Worm (Caenorhabditis elegans) whole organism, young adult: ENCODE measurements around the gene T23B7.2.

Source experiments
- B0019.2 ChIP-seq: fragments of 200-800 bp; sonication (Bioruptor generic); conservative IDR thresholded peaks from 2 replicates; pipeline ENCODE4 v1.3.6; 2022; ENCODE audit warnings: missing genetic modification reagents, missing genetic modification characterization, missing compliant biosample characterization
- B0336.3 ChIP-seq: fragments of 200-800 bp; sonication (Bioruptor generic); IDR thresholded peaks from 2 replicates; pipeline ENCODE4 v1.3.6; 2022; ENCODE audit warnings: missing genetic modification characterization, missing compliant biosample characterization
- F10E7.11 ChIP-seq: sonication (generic microtip); optimal IDR thresholded peaks from 2 replicates; lab custom pipeline; 2017; ENCODE audit warnings: mild to moderate bottlenecking, missing genetic modification characterization, moderate library complexity, missing compliant biosample characterization
- F23B12.7 ChIP-seq: sonication (generic microtip); optimal IDR thresholded peaks from 2 replicates; lab custom pipeline; 2017; ENCODE audit warnings: missing genetic modification characterization, mild to moderate bottlenecking, missing compliant biosample characterization, antibody characterized with exemption, moderate library complexity; ENCODE audit not compliant: insufficient read depth
- F33H1.4 ChIP-seq: fragments of 200-800 bp; sonication (Bioruptor generic); IDR thresholded peaks from 2 replicates; pipeline ENCODE4 v1.3.6; 2022; ENCODE audit warnings: missing genetic modification reagents, missing genetic modification characterization, missing compliant biosample characterization
- F39B2.1 ChIP-seq: fragments of 200-800 bp; sonication (Bioruptor generic); IDR thresholded peaks from 2 replicates; pipeline ENCODE4 v1.3.6; 2022; ENCODE audit warnings: missing genetic modification reagents, missing genetic modification characterization, missing compliant biosample characterization
- F49E8.2 ChIP-seq: sonication (generic microtip); optimal IDR thresholded peaks from 3 replicates; lab custom pipeline; 2017; ENCODE audit warnings: missing genetic modification characterization, mild to moderate bottlenecking, missing compliant biosample characterization, antibody characterized with exemption, moderate library complexity; ENCODE audit not compliant: insufficient read depth
- F52B5.7 ChIP-seq: sonication (generic microtip); optimal IDR thresholded peaks from 2 replicates; lab custom pipeline; 2016; ENCODE audit warnings: mild to moderate bottlenecking, missing genetic modification characterization, missing compliant biosample characterization
- F57C9.4 ChIP-seq: sonication (generic microtip); optimal IDR thresholded peaks from 2 replicates; lab custom pipeline; 2017; ENCODE audit warnings: mild to moderate bottlenecking, missing genetic modification characterization, missing compliant biosample characterization
- T26A5.8 ChIP-seq: sonication (generic microtip); optimal IDR thresholded peaks from 2 replicates; lab custom pipeline; 2016; ENCODE audit warnings: missing genetic modification characterization, missing compliant biosample characterization
- akir-1 ChIP-seq: fragments of 200-800 bp; sonication (Bioruptor generic); optimal IDR thresholded peaks from 2 replicates; lab custom pipeline; 2018; ENCODE audit warnings: mild to moderate bottlenecking, missing genetic modification characterization, moderate library complexity, missing compliant biosample characterization
- ama-1 ChIP-seq, 3 experiments: fragments of 150-350 bp in 1 of 3; sonication (generic microtip) in 2 of 3; optimal IDR thresholded peaks; 2 replicates each; lab custom pipeline; 2014 to 2018; ENCODE audit warnings: missing biosample characterization in 2 of 3, missing genetic modification characterization in 2 of 3, missing genetic modification reagents in 2 of 3
- atf-7 ChIP-seq: sonication (generic microtip); optimal IDR thresholded peaks from 2 replicates; lab custom pipeline; 2017; ENCODE audit warnings: mild to moderate bottlenecking, missing genetic modification characterization, missing compliant biosample characterization
- attf-3 ChIP-seq: fragments of 200-800 bp; sonication (Bioruptor generic); conservative IDR thresholded peaks from 2 replicates; pipeline ENCODE4 v1.3.6; 2022; ENCODE audit warnings: missing genetic modification reagents, missing genetic modification characterization, missing compliant biosample characterization
- attf-5 ChIP-seq: fragments of 200-800 bp; sonication (Bioruptor generic); optimal IDR thresholded peaks from 2 replicates; lab custom pipeline; 2018; ENCODE audit warnings: mild to moderate bottlenecking, missing genetic modification characterization, missing compliant biosample characterization
- ceh-100 ChIP-seq: fragments of 200-800 bp; sonication (Bioruptor generic); IDR thresholded peaks from 2 replicates; pipeline ENCODE4 v1.3.6; 2022; ENCODE audit warnings: missing genetic modification reagents, missing genetic modification characterization, missing compliant biosample characterization
- ceh-27 ChIP-seq: fragments of 200-800 bp; sonication (Bioruptor generic); optimal IDR thresholded peaks from 2 replicates; lab custom pipeline; 2018; ENCODE audit warnings: mild to moderate bottlenecking, missing genetic modification characterization, moderate library complexity, missing compliant biosample characterization
- ceh-79 ChIP-seq: sonication (generic microtip); optimal IDR thresholded peaks from 2 replicates; lab custom pipeline; 2017; ENCODE audit warnings: mild to moderate bottlenecking, missing genetic modification characterization, missing compliant biosample characterization
- chd-7 ChIP-seq: sonication (generic microtip); optimal IDR thresholded peaks from 2 replicates; lab custom pipeline; 2016; ENCODE audit warnings: mild to moderate bottlenecking, missing genetic modification characterization, moderate library complexity, missing compliant biosample characterization
- die-1 ChIP-seq: sonication (generic microtip); optimal IDR thresholded peaks from 2 replicates; lab custom pipeline; 2016; ENCODE audit warnings: missing genotype, mild to moderate bottlenecking, missing genetic modification characterization, missing compliant biosample characterization
- dpff-1 ChIP-seq: sonication (generic microtip); optimal IDR thresholded peaks from 2 replicates; lab custom pipeline; 2017; ENCODE audit warnings: mild to moderate bottlenecking, missing genetic modification characterization, missing compliant biosample characterization
- efl-1 ChIP-seq: fragments of 150-350 bp; optimal IDR thresholded peaks from 2 replicates; lab custom pipeline; 2014; ENCODE audit warnings: missing biosample characterization, missing genetic modification reagents, missing genetic modification characterization
- egl-18 ChIP-seq: fragments of 200-800 bp; sonication (Bioruptor generic); IDR thresholded peaks from 2 replicates; pipeline ENCODE4 v1.3.6; 2022; ENCODE audit warnings: missing genetic modification reagents, missing genetic modification characterization, missing compliant biosample characterization
- egl-44 ChIP-seq: fragments of 200-800 bp; sonication (Bioruptor generic); IDR thresholded peaks from 2 replicates; pipeline ENCODE4 v1.3.6; 2022; ENCODE audit warnings: missing genetic modification reagents, missing genetic modification characterization, missing compliant biosample characterization
- ekl-4 ChIP-seq: fragments of 200-800 bp; sonication (Bioruptor generic); IDR thresholded peaks from 2 replicates; pipeline ENCODE4 v1.3.6; 2022; ENCODE audit warnings: missing genetic modification reagents, missing genetic modification characterization, missing compliant biosample characterization
- ets-4 ChIP-seq: fragments of 200-800 bp; sonication (Bioruptor generic); optimal IDR thresholded peaks from 2 replicates; lab custom pipeline; 2018; ENCODE audit warnings: mild to moderate bottlenecking, missing genetic modification characterization, missing compliant biosample characterization
- fkh-3 ChIP-seq: sonication (generic microtip); optimal IDR thresholded peaks from 2 replicates; lab custom pipeline; 2016; ENCODE audit warnings: mild to moderate bottlenecking, missing genetic modification characterization, missing compliant biosample characterization
- gei-17 ChIP-seq: fragments of 200-800 bp; sonication (Bioruptor generic); optimal IDR thresholded peaks from 2 replicates; lab custom pipeline; 2018; ENCODE audit warnings: mild to moderate bottlenecking, missing genetic modification characterization, missing compliant biosample characterization
- him-1 ChIP-seq: sonication (generic microtip); optimal IDR thresholded peaks from 2 replicates; lab custom pipeline; 2016; ENCODE audit warnings: missing genotype, missing genetic modification reagents, missing genetic modification characterization, missing compliant biosample characterization
- lag-1 ChIP-seq: fragments of 200-800 bp; sonication (Bioruptor generic); IDR thresholded peaks from 2 replicates; pipeline ENCODE4 v1.3.6; 2022; ENCODE audit warnings: missing genetic modification reagents, missing genetic modification characterization, missing compliant biosample characterization
- let-526 ChIP-seq: fragments of 200-800 bp; sonication (Bioruptor generic); IDR thresholded peaks from 2 replicates; pipeline ENCODE4 v1.3.6; 2022; ENCODE audit warnings: missing genetic modification reagents, missing genetic modification characterization, missing compliant biosample characterization
- lin-54 ChIP-seq: fragments of 200-800 bp; sonication (Bioruptor generic); optimal IDR thresholded peaks from 2 replicates; lab custom pipeline; 2018; ENCODE audit warnings: mild to moderate bottlenecking, missing genetic modification characterization, missing compliant biosample characterization
- madf-8 ChIP-seq: fragments of 200-800 bp; sonication (Bioruptor generic); conservative IDR thresholded peaks from 2 replicates; pipeline ENCODE4 v1.3.6; 2022; ENCODE audit warnings: missing genetic modification reagents, missing genetic modification characterization, missing compliant biosample characterization
- mcd-1 ChIP-seq: fragments of 200-800 bp; sonication (Bioruptor generic); IDR thresholded peaks from 2 replicates; pipeline ENCODE4 v1.3.6; 2022; ENCODE audit warnings: missing genetic modification reagents, missing genetic modification characterization, missing compliant biosample characterization
- mel-28 ChIP-seq: sonication (generic microtip); optimal IDR thresholded peaks from 2 replicates; lab custom pipeline; 2016; ENCODE audit warnings: borderline replicate concordance, mild to moderate bottlenecking, missing genetic modification characterization, missing compliant biosample characterization
- nfya-1 ChIP-seq: sonication (generic microtip); optimal IDR thresholded peaks from 2 replicates; lab custom pipeline; 2017; ENCODE audit warnings: antibody characterized with exemption, missing compliant biosample characterization, missing genetic modification characterization, borderline replicate concordance; ENCODE audit not compliant: insufficient read depth
- nhr-120 ChIP-seq: fragments of 200-800 bp; sonication (Bioruptor generic); IDR thresholded peaks from 2 replicates; pipeline ENCODE4 v1.3.6; 2022; ENCODE audit warnings: missing genetic modification characterization, missing compliant biosample characterization
- nhr-179 ChIP-seq: sonication (generic microtip); optimal IDR thresholded peaks from 2 replicates; lab custom pipeline; 2016; ENCODE audit warnings: mild to moderate bottlenecking, missing genetic modification characterization, missing compliant biosample characterization
- nhr-90 ChIP-seq: sonication (generic microtip); optimal IDR thresholded peaks from 2 replicates; lab custom pipeline; 2016; ENCODE audit warnings: missing genotype, mild to moderate bottlenecking, missing genetic modification characterization, missing compliant biosample characterization
- rcor-1 ChIP-seq: fragments of 200-800 bp; sonication (Bioruptor generic); IDR thresholded peaks from 2 replicates; pipeline ENCODE4 v1.3.6; 2022; ENCODE audit warnings: missing genetic modification reagents, missing genetic modification characterization, missing compliant biosample characterization
- rec-8 ChIP-seq, 2 experiments: sonication (generic microtip); optimal IDR thresholded peaks; 2 replicates each; lab custom pipeline; 2016; ENCODE audit warnings: mild to moderate bottlenecking in 2 of 2, missing genetic modification characterization in 2 of 2, missing genetic modification reagents in 2 of 2, missing genotype in 2 of 2, missing biosample characterization in 1 of 2, missing compliant biosample characterization in 1 of 2, moderate library complexity in 1 of 2
- rpc-1 ChIP-seq, 2 experiments: fragments of 150-350 bp in 1 of 2; sonication (generic microtip) in 1 of 2; optimal IDR thresholded peaks; 2 replicates each; lab custom pipeline; 2014 to 2018; ENCODE audit warnings: missing biosample characterization in 1 of 2, missing genetic modification characterization in 1 of 2, missing genetic modification reagents in 1 of 2, missing genotype in 1 of 2
- sea-2 ChIP-seq: fragments of 200-800 bp; sonication (Bioruptor generic); IDR thresholded peaks from 2 replicates; pipeline ENCODE4 v1.3.6; 2022; ENCODE audit warnings: missing genetic modification characterization, missing compliant biosample characterization
- snpc-1.3 ChIP-seq: sonication (generic microtip); optimal IDR thresholded peaks from 2 replicates; lab custom pipeline; 2017; ENCODE audit warnings: missing genetic modification characterization, mild to moderate bottlenecking, missing compliant biosample characterization, antibody characterized with exemption, moderate library complexity, missing genotype, missing genetic modification reagents; ENCODE audit not compliant: insufficient read depth
- tbp1 ChIP-seq: fragments of 200-800 bp; sonication (Bioruptor generic); optimal IDR thresholded peaks from 2 replicates; lab custom pipeline; 2018; ENCODE audit warnings: mild to moderate bottlenecking, missing genetic modification characterization, missing compliant biosample characterization
- tlf-1 ChIP-seq: fragments of 200-800 bp; sonication (Bioruptor generic); optimal IDR thresholded peaks from 2 replicates; lab custom pipeline; 2018; ENCODE audit warnings: mild to moderate bottlenecking, missing genetic modification characterization, missing compliant biosample characterization
- zim-3 ChIP-seq: sonication (generic microtip); optimal IDR thresholded peaks from 2 replicates; lab custom pipeline; 2017; ENCODE audit warnings: mild to moderate bottlenecking, missing genetic modification characterization, moderate library complexity, missing compliant biosample characterization

The T23B7.2 gene

DNA sequence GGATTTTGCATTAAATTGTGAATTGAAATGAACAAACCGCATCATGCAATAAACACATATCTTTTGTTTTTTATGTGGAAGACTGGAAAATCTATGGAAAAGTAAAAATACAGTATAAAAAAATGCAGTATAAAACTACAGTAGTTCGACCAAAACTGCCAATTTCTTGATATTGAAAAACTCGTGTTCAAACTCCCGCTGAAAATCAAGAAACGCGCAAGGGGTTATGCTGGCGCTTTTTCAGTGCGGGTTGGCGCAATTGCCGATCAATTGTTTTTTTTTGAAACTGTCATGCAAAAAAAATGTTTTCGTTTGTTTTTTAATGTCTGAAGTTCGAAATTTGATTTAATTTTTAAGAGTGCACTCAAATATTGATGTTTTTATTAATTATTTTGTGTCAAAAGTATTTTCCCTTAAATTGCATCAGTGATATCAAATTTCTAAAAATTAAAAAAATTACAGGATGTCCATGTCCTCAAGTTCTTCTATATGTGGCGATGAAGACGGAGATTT lies 9.6 kb upstream of the T23B7.2 start, which contains the start of gene dnj-9 (continued):
- TF ChIP-seq ceh-27 (GFP tag; lab: Kevin White, UChicago) (peak; percentile 83), sea-2 (GFP tag; lab: Robert Waterston, UW) (no peak), let-526 (GFP tag; lab: Robert Waterston, UW) (peak; percentile 83; the same call in 1 of the 2 replicates), die-1 (tag; lab: Kevin White, UChicago) (peak; percentile 53), fkh-3 (tag; lab: Kevin White, UChicago) (no peak), egl-18 (peak; percentile 72; the same call in 1 of the 2 replicates), F52B5.7 (tag; lab: Kevin White, UChicago) (no peak), dpff-1 (tag; lab: Kevin White, UChicago) (no peak), nhr-179 (tag; lab: Kevin White, UChicago) (no peak), ekl-4 (GFP tag; lab: Robert Waterston, UW) (peak; percentile 96), rpc-1 (optimal IDR thresholded peaks at IDR 0.05; lab: Kevin White, UChicago) (no peak), rpc-1 (tag; optimal IDR thresholded peaks at IDR 0.05; lab: Kevin White, UChicago) (no peak), zim-3 (tag; lab: Kevin White, UChicago) (no peak), ceh-79 (tag; lab: Kevin White, UChicago) (no peak), snpc-1.3 (peak; percentile 92), tbp1 (peak; percentile 75), T26A5.8 (tag; lab: Kevin White, UChicago) (no peak), efl-1 (GFP tag; lab: Kevin White, UChicago) (peak; percentile 91), atf-7 (tag; lab: Kevin White, UChicago) (peak; percentile 82), egl-44 (peak; percentile 82; the same call in 1 of the 2 replicates), F23B12.7 (tag; lab: Kevin White, UChicago) (peak; percentile 92), rcor-1 (peak; percentile 94), F33H1.4 (peak; percentile 84), nfya-1 (tag; lab: Kevin White, UChicago) (no peak), B0019.2 (GFP tag; lab: Robert Waterston, UW) (peak; percentile 32; the same call in 1 of the 2 replicates), chd-7 (peak; percentile 81), akir-1 (no peak), nhr-120 (no peak), ets-4 (no peak), ama-1 (optimal IDR thresholded peaks at IDR 0.05; lab: Kevin White, UChicago) (no peak), ama-1 (GFP tag; optimal IDR thresholded peaks at IDR 0.05; lab: Kevin White, UChicago) (peak in 1 of 2 experiments; percentile 62), mcd-1 (GFP tag; lab: Robert Waterston, UW) (peak; percentile 93), madf-8 (GFP tag; lab: Robert Waterston, UW) (peak; percentile 79), F57C9.4 (tag; lab: Kevin White, UChicago) (no peak), mel-28 (peak; percentile 6), lin-54 (peak; percentile 99), F10E7.11 (tag; lab: Kevin White, UChicago) (no peak), ceh-100 (GFP tag; lab: Robert Waterston, UW) (peak; percentile 84), F49E8.2 (tag; lab: Kevin White, UChicago) (peak; percentile 71), B0336.3 (GFP tag; lab: Robert Waterston, UW) (peak; percentile 93), nhr-90 (tag; lab: Kevin White, UChicago) (no peak), F39B2.1 (GFP tag; lab: Robert Waterston, UW) (peak; percentile 75), attf-5 (GFP tag; lab: Kevin White, UChicago) (peak; percentile 95), gei-17 (GFP tag; lab: Kevin White, UChicago) (peak; percentile 87), tlf-1 (GFP tag; lab: Kevin White, UChicago) (peak; percentile 93), rec-8 (tag; optimal IDR thresholded peaks at IDR 0.05; lab: Kevin White, UChicago) (peak in 1 of 2 experiments; percentile 21), lag-1 (GFP tag; lab: Robert Waterston, UW) (no peak), him-1 (peak; percentile 81), attf-3 (peak; percentile 68)
